Fruit fly (Drosophila melanogaster): ENCODE data around the gene CG31141.
A peak's percentile ranks its signal among the peaks of the same experiment; 100 is the strongest.

The CG31141 gene

DNA sequence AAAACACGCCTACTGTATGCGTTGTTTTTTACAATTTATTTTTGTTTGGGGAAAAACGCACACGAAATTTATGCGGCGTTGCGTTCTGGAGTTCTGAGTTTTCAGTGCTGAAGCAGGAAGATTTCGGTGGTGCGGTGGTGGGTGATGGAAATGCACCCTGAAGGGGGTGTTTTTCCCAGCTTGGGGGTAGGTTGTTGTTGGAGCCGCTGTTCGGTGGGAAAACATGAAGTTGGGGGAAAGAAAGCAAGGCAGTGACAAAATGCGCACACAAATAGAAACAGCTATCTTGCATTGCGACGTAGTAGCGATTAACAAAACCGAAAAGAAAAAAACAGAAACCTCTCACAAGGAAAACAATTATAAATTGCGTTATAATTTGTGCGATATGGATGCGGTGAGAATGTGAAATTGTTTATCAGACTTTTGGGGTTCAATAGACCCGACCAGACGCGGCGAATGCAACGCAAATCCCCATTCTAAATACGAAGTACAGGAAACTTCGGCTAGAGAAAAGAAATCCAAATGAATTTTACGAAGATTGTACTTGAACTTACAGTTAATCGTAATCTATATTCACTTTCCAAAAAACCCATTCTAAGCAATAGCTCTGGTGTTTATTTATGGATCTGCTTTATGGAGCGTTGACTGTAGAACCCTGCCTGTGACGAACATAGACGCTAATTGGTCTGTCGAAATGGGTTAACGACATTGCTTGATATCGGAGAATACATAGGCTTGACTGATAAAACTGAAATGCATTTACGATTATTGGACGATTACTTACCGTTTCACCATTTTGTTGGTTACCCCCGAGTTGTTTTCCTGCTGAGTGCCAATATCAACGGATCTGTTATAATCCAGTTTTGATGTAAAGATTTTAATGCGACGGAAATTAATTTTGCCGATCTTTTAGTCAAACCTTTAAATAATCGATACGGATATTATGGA is 34.6 kb upstream of the CG31141 start:
- peak; percentile 69 for TF ChIP-seq psq (GFP tag; optimal IDR thresholded peaks at IDR 0.05)
- TF ChIP-seq sage (GFP tag; optimal IDR thresholded peaks at IDR 0.05): peak; percentile 10
- TF ChIP-seq usp (GFP tag; optimal IDR thresholded peaks at IDR 0.05): no peak
- no peak for TF ChIP-seq dsf (GFP tag; optimal IDR thresholded peaks at IDR 0.05; ENCODE audit: borderline replicate concordance)
- TF ChIP-seq h (GFP tag; optimal IDR thresholded peaks at IDR 0.05): peak; percentile 89
- peak; percentile 80 for TF ChIP-seq Hnf4 (GFP tag; optimal IDR thresholded peaks at IDR 0.05)
- no peak for TF ChIP-seq sv (GFP tag; optimal IDR thresholded peaks at IDR 0.05)
- TF ChIP-seq Dfd (GFP tag; optimal IDR thresholded peaks at IDR 0.05): no peak
- TF ChIP-seq dmrt93B (GFP tag; optimal IDR thresholded peaks at IDR 0.05): peak; percentile 33
- no peak for TF ChIP-seq dl (GFP tag; optimal IDR thresholded peaks at IDR 0.05; ENCODE audit: insufficient read depth in 1 of 2, partially characterized antibody in 2 of 2)
- TF ChIP-seq GATAd (GFP tag; optimal IDR thresholded peaks at IDR 0.05): peak; percentile 18
- TF ChIP-seq jim (GFP tag; optimal IDR thresholded peaks at IDR 0.05): no peak
- TF ChIP-seq lola (GFP tag; optimal IDR thresholded peaks at IDR 0.05): no peak
- no peak for TF ChIP-seq N (GFP tag; optimal IDR thresholded peaks at IDR 0.05)
- peak; percentile 78 for TF ChIP-seq Rel (GFP tag; optimal IDR thresholded peaks at IDR 0.05)
- peak; percentile 92 for TF ChIP-seq Rel (tag; optimal IDR thresholded peaks at IDR 0.05)
- TF ChIP-seq Mio (GFP tag; optimal IDR thresholded peaks at IDR 0.05): peak; percentile 3
- peak; percentile 86 for TF ChIP-seq tai (GFP tag; optimal IDR thresholded peaks at IDR 0.05)
- peak; percentile 38 to 92 for TF ChIP-seq foxo (GFP tag; optimal IDR thresholded peaks at IDR 0.05)
- TF ChIP-seq Jra (GFP tag; optimal IDR thresholded peaks at IDR 0.05): peak; percentile 45
- peak; percentile 78 for TF ChIP-seq Sp1 (GFP tag; optimal IDR thresholded peaks at IDR 0.05)
- TF ChIP-seq HLH106 (tag; optimal IDR thresholded peaks at IDR 0.05): peak; percentile 88
- peak; percentile 60 for TF ChIP-seq CG9705 (GFP tag; optimal IDR thresholded peaks at IDR 0.05)
- no peak for TF ChIP-seq Dif (GFP tag; optimal IDR thresholded peaks at IDR 0.05; ENCODE audit: partially characterized antibody)
- peak; percentile 89 for TF ChIP-seq rgr (GFP tag; optimal IDR thresholded peaks at IDR 0.05)
- TF ChIP-seq CG32264 (GFP tag; optimal IDR thresholded peaks at IDR 0.05): peak; percentile 72
- TF ChIP-seq brk (GFP tag; optimal IDR thresholded peaks at IDR 0.05): peak; percentile 75
- peak; percentile 84 for TF ChIP-seq OdsH (GFP tag; optimal IDR thresholded peaks at IDR 0.05)
- TF ChIP-seq fru (GFP tag; optimal IDR thresholded peaks at IDR 0.05): peak; percentile 87
- TF ChIP-seq woc (GFP tag; optimal IDR thresholded peaks at IDR 0.05): peak; percentile 62
- peak; percentile 88 for TF ChIP-seq ey (GFP tag; optimal IDR thresholded peaks at IDR 0.05)
- no peak for TF ChIP-seq Hr78 (GFP tag; optimal IDR thresholded peaks at IDR 0.05)
- peak; percentile 86 for TF ChIP-seq br (GFP tag; optimal IDR thresholded peaks at IDR 0.05)

DNA sequence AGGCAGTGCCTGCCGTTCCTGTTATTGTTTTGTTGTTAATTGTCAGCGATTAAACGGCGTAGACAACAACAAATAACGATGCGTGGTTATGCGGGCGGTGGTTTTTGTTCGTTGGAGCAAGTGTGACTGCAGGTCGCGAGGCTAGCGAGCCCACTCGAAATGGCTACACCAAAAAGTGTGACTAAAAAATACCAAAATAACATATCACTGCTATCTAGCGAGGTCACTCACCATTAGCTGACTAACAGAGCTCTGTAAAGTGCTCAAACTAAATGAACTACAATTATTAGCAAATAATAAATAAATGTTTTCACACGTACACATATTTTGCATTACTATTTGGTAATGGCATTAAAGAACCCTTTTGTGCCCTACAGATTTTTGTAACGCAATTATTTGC is 33.2 kb upstream of the CG31141 start, which contains the start of gene Pli:
Gene Pli, minus strand, starts transcription at position 131 of the 400 bp plus-strand sequence.
- TF ChIP-seq CG9705 (GFP tag; optimal IDR thresholded peaks at IDR 0.05) (peak; percentile 10), rgr (GFP tag; optimal IDR thresholded peaks at IDR 0.05) (peak; percentile 32), br (GFP tag; optimal IDR thresholded peaks at IDR 0.05) (no peak), fru (GFP tag; optimal IDR thresholded peaks at IDR 0.05) (peak; percentile 58), Sp1 (GFP tag; optimal IDR thresholded peaks at IDR 0.05) (peak; percentile 58), Jra (GFP tag; optimal IDR thresholded peaks at IDR 0.05) (peak; percentile 9), Hr83 (GFP tag; optimal IDR thresholded peaks at IDR 0.05; ENCODE audit: poor library complexity, severe bottlenecking) (peak; percentile 43), dmrt93B (GFP tag; optimal IDR thresholded peaks at IDR 0.05) (no peak), Dif (GFP tag; optimal IDR thresholded peaks at IDR 0.05; ENCODE audit: partially characterized antibody) (peak; percentile 62), Rel (GFP tag; optimal IDR thresholded peaks at IDR 0.05) (no peak), Rel (tag; optimal IDR thresholded peaks at IDR 0.05) (peak; percentile 78), h (GFP tag; optimal IDR thresholded peaks at IDR 0.05) (peak; percentile 42), Vsx2 (GFP tag; optimal IDR thresholded peaks at IDR 0.05; ENCODE audit: partially characterized antibody) (no peak), HLH106 (tag; optimal IDR thresholded peaks at IDR 0.05) (peak; percentile 35), dl (GFP tag; optimal IDR thresholded peaks at IDR 0.05; ENCODE audit: insufficient read depth in 1 of 2, partially characterized antibody in 2 of 2) (no peak), Hnf4 (GFP tag; optimal IDR thresholded peaks at IDR 0.05) (peak; percentile 8)

Data from whole organism, wandering third instar larva.